Fruit fly (Drosophila melanogaster) S2 (cell line): Measurements from ENCODE around the gene ATPsynbetaL.

Experiments
- CG8478 ChIP-seq: fragments of >200 bp; optimal IDR thresholded peaks from 2 replicates; lab custom pipeline; 2018
- CTCF ChIP-seq, 2 experiments: fragments of >200 bp; optimal IDR thresholded peaks; 2 replicates each; lab custom pipeline; 2018

Gene ATPsynbetaL

DNA sequence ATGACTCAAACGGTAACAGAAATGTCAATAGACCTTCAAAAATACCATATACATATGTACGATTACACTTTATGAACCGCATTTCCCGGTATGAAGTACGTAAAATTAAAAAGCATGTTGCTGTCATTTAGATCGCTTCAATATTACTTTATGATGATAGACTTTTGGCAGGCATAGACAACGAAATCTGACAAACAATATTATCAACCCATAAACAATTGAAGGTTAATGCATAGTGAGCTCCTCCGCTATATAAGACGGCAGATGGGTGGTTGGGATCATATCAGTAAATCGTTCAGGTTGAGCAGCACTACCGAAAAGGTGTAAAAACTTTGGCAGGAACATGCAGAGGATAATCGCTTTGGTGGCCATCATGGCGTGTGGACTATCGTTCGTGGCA, 13.9 kb upstream of the ATPsynbetaL start, which contains the start of gene CG13075:
Gene CG13075, plus strand, starts transcription at position 301 of the 400 bp plus-strand sequence.
- TF ChIP-seq CTCF (optimal IDR thresholded peaks at IDR 0.05; lab: Kevin White, UChicago) (no peak), CG8478 (no peak)

dm6 chr3L:16087323-16087816, 10.3 kb upstream of the ATPsynbetaL start, which contains the start of gene Tasp1:
Gene Tasp1 (minus strand): TSS chr3L:16087525.
- TF ChIP-seq CTCF (optimal IDR thresholded peaks at IDR 0.05; lab: Kevin White, UChicago) (no peak), CG8478 (no peak)

dm6 chr3L:16090330-16090803, 7.3 kb upstream of the ATPsynbetaL start, which contains the start of the genes CG5235 and ClC-c:
Gene CG5235 (minus strand): TSS chr3L:16090392.
Gene ClC-c (plus strand): TSS chr3L:16090454.
- TF ChIP-seq CTCF (optimal IDR thresholded peaks at IDR 0.05; lab: Kevin White, UChicago) (peak in 1 of 2 experiments; percentile 28), CG8478 (no peak)

dm6 chr3L:16100059-16100458, 2.4 kb downstream of the ATPsynbetaL start, which contains the start of gene IleRS-m:
Gene IleRS-m (plus strand): TSS chr3L:16100280.
- TF ChIP-seq CG8478 = no peak
- TF ChIP-seq CTCF (optimal IDR thresholded peaks at IDR 0.05; lab: Kevin White, UChicago) = no peak

DNA sequence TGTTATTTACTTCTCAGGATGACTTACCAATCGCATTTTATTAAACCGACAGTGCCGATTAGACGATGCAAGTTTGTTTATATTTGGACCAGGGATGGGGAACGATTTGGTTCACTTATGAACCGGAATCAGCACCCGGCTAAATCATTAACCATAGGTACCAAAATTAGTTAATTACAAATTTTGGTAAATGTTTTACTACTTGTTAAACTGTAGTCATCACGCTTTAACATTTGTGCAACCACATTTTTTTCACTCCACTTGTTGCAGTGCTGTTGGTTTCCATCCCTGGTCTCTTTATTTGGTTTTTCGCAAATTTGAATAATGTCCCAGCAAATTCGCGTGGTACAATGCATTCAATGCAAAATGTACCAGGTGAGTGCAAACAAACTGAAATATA, 7.9 kb downstream of the ATPsynbetaL start, which contains the start of the genes IntS9 and CG43295:
Gene IntS9, minus strand, starts transcription at position 100 of the 400 bp plus-strand sequence.
Gene CG43295, plus strand, starts transcription at position 325 of the 400 bp plus-strand sequence.
- TF ChIP-seq CTCF (optimal IDR thresholded peaks at IDR 0.05; lab: Kevin White, UChicago) (no peak), CG8478 (no peak)

DNA sequence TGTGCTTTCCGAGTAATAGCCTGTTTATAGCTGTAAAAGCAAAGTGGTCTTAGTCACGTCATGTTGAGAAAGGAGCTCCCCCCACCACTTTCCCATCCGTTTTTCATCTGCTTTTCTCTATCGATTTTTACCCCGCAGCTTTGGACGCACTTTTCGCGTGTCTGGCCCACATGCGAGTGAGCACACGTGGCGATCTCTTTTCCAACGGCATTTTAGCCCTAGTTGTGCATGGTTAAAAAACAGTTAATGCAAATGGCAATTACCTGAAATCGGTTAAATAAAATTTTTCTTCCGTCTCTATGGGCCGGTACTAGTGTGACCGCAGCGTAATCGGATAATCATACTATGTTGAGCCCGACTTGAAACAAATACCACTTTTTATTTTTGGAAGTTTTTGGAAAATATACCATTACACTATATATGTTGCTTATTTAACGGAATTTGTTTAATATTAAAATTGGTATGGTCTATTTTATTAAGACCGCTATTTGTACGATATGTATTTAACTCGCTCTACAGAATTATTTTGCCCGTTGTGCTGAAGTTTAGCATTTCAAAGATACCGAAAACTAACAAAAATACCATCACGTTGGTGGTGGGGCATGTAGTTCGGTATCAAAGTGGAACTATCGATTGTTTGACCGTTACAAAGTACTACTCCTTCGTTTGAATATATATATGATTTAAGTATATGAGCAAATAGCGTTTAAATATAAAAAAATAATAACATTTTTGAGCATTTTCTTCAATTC, 14.6 kb downstream of the ATPsynbetaL start, which contains the start of gene Zn72D:
Gene Zn72D, minus strand, starts transcription at position 558 of the 752 bp plus-strand sequence.
- TF ChIP-seq CG8478 = no peak
- no peak for TF ChIP-seq CTCF (optimal IDR thresholded peaks at IDR 0.05; lab: Kevin White, UChicago)

dm6 chr3L:16113003-16113606, 15.5 kb downstream of the ATPsynbetaL start, which contains the start of gene Taf4:
Gene Taf4 (plus strand): TSS chr3L:16113212.
- peak in 1 of 2 experiments; percentile 1 for TF ChIP-seq CTCF (optimal IDR thresholded peaks at IDR 0.05; lab: Kevin White, UChicago)
- TF ChIP-seq CG8478 = no peak

dm6 chr3L:16113607-16114337, 16.1 kb downstream of the ATPsynbetaL start:
- no peak for TF ChIP-seq CG8478
- peak in 1 of 2 experiments; percentile 13 for TF ChIP-seq CTCF (optimal IDR thresholded peaks at IDR 0.05; lab: Kevin White, UChicago)

- no peak for TF ChIP-seq CTCF (optimal IDR thresholded peaks at IDR 0.05; lab: Kevin White, UChicago)
- TF ChIP-seq CG8478 = no peak
Observed at dm6 chr3L:16121791-16122190, 24.2 kb downstream of the ATPsynbetaL start, which contains the start of gene Strump. Gene Strump (plus strand): TSS chr3L:16122002.

DNA sequence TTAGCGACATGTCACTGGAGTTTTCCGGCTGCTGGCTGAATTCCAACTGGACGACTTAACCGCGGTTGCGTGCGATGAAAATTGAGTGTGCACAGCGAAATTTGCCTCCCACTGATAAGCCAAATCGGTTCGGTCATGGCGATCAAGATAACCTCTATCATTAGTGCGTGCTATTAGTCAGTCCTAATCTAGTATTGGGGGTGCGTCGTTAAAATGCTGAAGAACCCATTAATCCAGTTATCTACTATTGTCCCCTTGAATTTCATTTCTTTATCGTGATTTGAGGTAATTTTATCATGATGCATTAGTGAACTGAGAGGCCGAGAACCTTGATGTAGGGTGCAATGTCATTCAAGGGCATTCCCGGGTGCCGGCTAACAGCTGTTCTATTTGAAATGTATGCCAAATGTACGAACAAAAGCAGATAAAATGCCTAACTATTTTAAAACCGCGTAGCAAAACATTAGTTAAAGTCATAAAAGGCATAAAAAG, 30.9 kb downstream of the ATPsynbetaL start, which contains the start of gene Pgm1:
Gene Pgm1, minus strand, starts transcription at position 51 of the 492 bp plus-strand sequence.
- TF ChIP-seq CG8478 = no peak

DNA sequence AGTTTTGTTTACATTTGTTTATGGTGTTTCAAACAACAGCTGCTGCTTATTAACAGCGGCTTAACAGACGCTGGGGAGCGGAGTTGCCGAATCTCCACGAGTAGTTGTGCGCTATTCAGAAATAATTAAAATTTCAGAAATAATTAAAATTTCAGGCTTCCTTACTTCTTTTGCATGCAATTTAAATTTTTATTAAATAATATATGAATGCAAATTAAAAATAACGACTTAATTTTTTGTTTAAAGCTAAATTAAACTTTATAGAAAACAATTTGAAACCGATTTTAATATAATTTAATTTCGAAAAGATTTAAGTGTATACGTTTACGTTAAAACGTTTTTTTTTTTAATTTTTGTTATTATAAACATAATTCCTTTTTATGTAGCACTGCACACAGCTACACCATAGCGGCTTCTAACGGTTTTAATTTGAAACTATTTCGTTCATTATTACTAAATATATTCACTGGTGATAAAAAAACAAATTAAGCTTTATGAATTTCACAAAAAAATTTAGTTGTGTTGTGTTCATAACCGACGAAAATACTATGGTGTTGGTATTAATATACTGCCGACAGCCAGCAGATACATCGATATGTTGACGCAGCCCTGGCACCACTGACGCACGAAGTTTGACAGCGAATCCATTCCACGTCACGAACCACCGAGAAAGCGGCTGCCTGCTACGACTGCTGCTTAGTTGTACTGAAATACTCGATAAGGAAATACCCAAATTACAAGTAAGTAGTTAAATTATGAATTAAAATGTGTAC, 31.5 kb downstream of the ATPsynbetaL start, which contains the start of gene SsRbeta:
Gene SsRbeta, plus strand, starts transcription at position 645 of the 773 bp plus-strand sequence.
- peak in 1 of 2 experiments; percentile 35 for TF ChIP-seq CTCF (optimal IDR thresholded peaks at IDR 0.05; lab: Kevin White, UChicago)
- TF ChIP-seq CG8478 = no peak

- TF ChIP-seq CTCF (optimal IDR thresholded peaks at IDR 0.05; lab: Kevin White, UChicago) (no peak), CG8478 (no peak)
Observed at dm6 chr3L:16131264-16132066, 33.8 kb downstream of the ATPsynbetaL start, which contains the start of the genes Trs20 and elg1. Gene Trs20 (minus strand): TSS chr3L:16131632. Gene elg1 (plus strand): TSS chr3L:16132028.

dm6 chr3L:16132067-16132418, 34.4 kb downstream of the ATPsynbetaL start:
- TF ChIP-seq CG8478 (no peak), CTCF (optimal IDR thresholded peaks at IDR 0.05; lab: Kevin White, UChicago) (no peak)
